Fruit fly (Drosophila melanogaster): Measurements from ENCODE around the gene CG9988.

The CG9988 gene

DNA sequence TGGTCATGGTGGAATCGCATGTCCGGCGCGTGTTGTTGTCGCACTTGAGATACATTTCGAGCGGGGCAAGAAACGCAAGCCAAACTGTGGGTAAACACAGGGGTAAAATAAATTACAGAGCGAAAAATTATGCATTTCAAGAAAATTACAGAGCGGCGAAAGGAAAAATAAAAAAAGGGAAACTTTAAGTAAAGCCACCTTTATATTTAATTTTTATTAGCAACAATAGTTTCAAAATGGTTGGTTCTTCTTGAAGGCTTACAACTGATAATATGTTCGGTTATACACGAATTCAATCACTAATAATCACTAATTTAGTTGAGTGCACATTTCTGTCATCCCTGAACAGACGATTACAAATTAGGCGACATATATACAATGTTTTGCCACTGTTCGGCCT is 12.6 kb upstream of the CG9988 start (continued):
- TF ChIP-seq kni (GFP tag; optimal IDR thresholded peaks at IDR 0.05): no peak
- no peak for TF ChIP-seq CG7271 (tag; optimal IDR thresholded peaks at IDR 0.05)
- TF ChIP-seq cas (GFP tag; IDR thresholded peaks at IDR 0.05): no peak
- TF ChIP-seq CG10321 (GFP tag; IDR thresholded peaks at IDR 0.05): no peak
- TF ChIP-seq CG9215 (GFP tag; IDR thresholded peaks at IDR 0.05): no peak
- TF ChIP-seq ato (GFP tag; IDR thresholded peaks at IDR 0.05; ENCODE audit: partially characterized antibody): no peak
- TF ChIP-seq knrl (GFP tag; IDR thresholded peaks at IDR 0.05; ENCODE audit: partially characterized antibody): no peak
- no peak for TF ChIP-seq CG4617 (GFP tag; optimal IDR thresholded peaks at IDR 0.05; ENCODE audit: borderline replicate concordance)
- no peak for TF ChIP-seq CG10267 (tag; optimal IDR thresholded peaks at IDR 0.05)
- no peak for TF ChIP-seq Six4 (GFP tag; optimal IDR thresholded peaks at IDR 0.05)
- no peak for TF ChIP-seq BtbVII (GFP tag; optimal IDR thresholded peaks at IDR 0.05)
- TF ChIP-seq unc-4 (GFP tag; IDR thresholded peaks at IDR 0.05; ENCODE audit: partially characterized antibody): no peak
- TF ChIP-seq Deaf1 (tag; optimal IDR thresholded peaks at IDR 0.05): no peak
- TF ChIP-seq gsb-n (tag; optimal IDR thresholded peaks at IDR 0.05): no peak
- TF ChIP-seq Ptx1 (GFP tag; IDR thresholded peaks at IDR 0.05): peak; percentile 46
- no peak for TF ChIP-seq inv (GFP tag; IDR thresholded peaks at IDR 0.05; ENCODE audit: partially characterized antibody)
- TF ChIP-seq Kr (GFP tag; optimal IDR thresholded peaks at IDR 0.05): no peak
- peak; percentile 33 for TF ChIP-seq CG15269 (tag; optimal IDR thresholded peaks at IDR 0.05)
- no peak for TF ChIP-seq psq (GFP tag; optimal IDR thresholded peaks at IDR 0.05)
- no peak for TF ChIP-seq CG1529 (GFP tag; optimal IDR thresholded peaks at IDR 0.05)
- TF ChIP-seq tll (GFP tag; optimal IDR thresholded peaks at IDR 0.05): no peak
- TF ChIP-seq CG6813 (GFP tag; optimal IDR thresholded peaks at IDR 0.05): no peak
- no peak for TF ChIP-seq chm (GFP tag; IDR thresholded peaks at IDR 0.05)
- TF ChIP-seq CG8944 (GFP tag; optimal IDR thresholded peaks at IDR 0.05): no peak
- no peak for TF ChIP-seq shn (GFP tag; optimal IDR thresholded peaks at IDR 0.05)
- peak; percentile 38 for TF ChIP-seq Blimp-1 (GFP tag; optimal IDR thresholded peaks at IDR 0.05)
- TF ChIP-seq CG11456 (GFP tag; IDR thresholded peaks at IDR 0.05): no peak
- TF ChIP-seq prd (optimal IDR thresholded peaks at IDR 0.05): no peak
- no peak for TF ChIP-seq prd (GFP tag; IDR thresholded peaks at IDR 0.05)
- no peak for TF ChIP-seq ems (GFP tag; optimal IDR thresholded peaks at IDR 0.05)
- peak; percentile 50; the same call in 1 of the 2 replicates for TF ChIP-seq CG31441 (GFP tag; IDR thresholded peaks at IDR 0.05)
- TF ChIP-seq Pdp1 (GFP tag; optimal IDR thresholded peaks at IDR 0.05): no peak
- TF ChIP-seq az2 (GFP tag; optimal IDR thresholded peaks at IDR 0.05): no peak
- TF ChIP-seq B-H1 (GFP tag; IDR thresholded peaks at IDR 0.05): no peak
- TF ChIP-seq ase (GFP tag; IDR thresholded peaks at IDR 0.05): no peak
- no peak for TF ChIP-seq CG16863 (GFP tag; optimal IDR thresholded peaks at IDR 0.05)
- peak; percentile 36 for TF ChIP-seq CG17359 (tag; optimal IDR thresholded peaks at IDR 0.05)
- no peak for TF ChIP-seq CG11093 (GFP tag; IDR thresholded peaks at IDR 0.05)
- TF ChIP-seq vvl (GFP tag; IDR thresholded peaks at IDR 0.05): no peak
- TF ChIP-seq CG6791 (GFP tag; IDR thresholded peaks at IDR 0.05; ENCODE audit: partially characterized antibody): no peak
- no peak for TF ChIP-seq pb (GFP tag; optimal IDR thresholded peaks at IDR 0.05)
- TF ChIP-seq CG14441 (GFP tag; IDR thresholded peaks at IDR 0.05): no peak
- no peak for TF ChIP-seq CG4328 (GFP tag; optimal IDR thresholded peaks at IDR 0.05)
- no peak for TF ChIP-seq Hey (tag; optimal IDR thresholded peaks at IDR 0.05)
- TF ChIP-seq lab (GFP tag; optimal IDR thresholded peaks at IDR 0.05): no peak
- TF ChIP-seq lola (GFP tag; optimal IDR thresholded peaks at IDR 0.05): no peak
- TF ChIP-seq Ets65A (GFP tag): peak; percentile 23
- TF ChIP-seq Opbp (GFP tag; IDR thresholded peaks at IDR 0.05; ENCODE audit: partially characterized antibody): no peak
- no peak for TF ChIP-seq CG1832 (GFP tag; optimal IDR thresholded peaks at IDR 0.05)
- no peak for TF ChIP-seq eyg (GFP tag; optimal IDR thresholded peaks at IDR 0.05)
- no peak for TF ChIP-seq mam (GFP tag; optimal IDR thresholded peaks at IDR 0.05)

Data from whole organism, embryonic.